Worm (Caenorhabditis elegans) whole organism, midembryonic: Measurements from ENCODE around the gene scl-6.

Experiments
- T22C8.4 ChIP-seq: fragments of 200-800 bp; sonication (Bioruptor generic); IDR thresholded peaks from 2 replicates; pipeline ENCODE4 v1.3.6; 2022; ENCODE audit warnings: missing genetic modification characterization, missing compliant biosample characterization
- cog-1 ChIP-seq: sonication (generic microtip); optimal IDR thresholded peaks from 2 replicates; lab custom pipeline; 2016; ENCODE audit warnings: missing genetic modification characterization, missing compliant biosample characterization
- flt-1 ChIP-seq: fragments of 200-800 bp; sonication (Bioruptor generic); IDR thresholded peaks from 2 replicates; pipeline ENCODE4 v1.3.6; 2022; ENCODE audit warnings: missing genetic modification characterization, missing compliant biosample characterization
- klf-2 ChIP-seq: fragments of 200-800 bp; sonication (Bioruptor generic); conservative IDR thresholded peaks from 2 replicates; pipeline ENCODE4 v1.3.6; 2022; ENCODE audit warnings: missing genetic modification reagents, missing genetic modification characterization, missing compliant biosample characterization
- med-1 ChIP-seq: sonication (generic microtip); optimal IDR thresholded peaks from 2 replicates; lab custom pipeline; 2017; ENCODE audit warnings: missing genetic modification characterization, mild to moderate bottlenecking, missing compliant biosample characterization, antibody characterized with exemption, missing genetic modification reagents; ENCODE audit not compliant: insufficient read depth
- ref-1 ChIP-seq: fragments of 200-800 bp; sonication (Bioruptor generic); conservative IDR thresholded peaks from 2 replicates; pipeline ENCODE4 v1.3.6; 2022; ENCODE audit warnings: missing genetic modification reagents, missing genetic modification characterization, missing compliant biosample characterization
- tab-1 ChIP-seq: fragments of 200-800 bp; sonication (Bioruptor generic); IDR thresholded peaks from 2 replicates; pipeline ENCODE4 v1.3.6; 2022; ENCODE audit warnings: missing genetic modification characterization, missing compliant biosample characterization
- ztf-23 ChIP-seq: fragments of 200-800 bp; sonication (Bioruptor generic); IDR thresholded peaks from 2 replicates; pipeline ENCODE4 v1.3.6; 2022; ENCODE audit warnings: missing genetic modification reagents, missing genetic modification characterization, missing compliant biosample characterization
- ztf-29 ChIP-seq: fragments of 200-800 bp; sonication (Bioruptor generic); IDR thresholded peaks from 2 replicates; pipeline ENCODE4 v1.3.6; 2022; ENCODE audit warnings: missing genetic modification reagents, missing genetic modification characterization, missing compliant biosample characterization

Gene scl-6

DNA sequence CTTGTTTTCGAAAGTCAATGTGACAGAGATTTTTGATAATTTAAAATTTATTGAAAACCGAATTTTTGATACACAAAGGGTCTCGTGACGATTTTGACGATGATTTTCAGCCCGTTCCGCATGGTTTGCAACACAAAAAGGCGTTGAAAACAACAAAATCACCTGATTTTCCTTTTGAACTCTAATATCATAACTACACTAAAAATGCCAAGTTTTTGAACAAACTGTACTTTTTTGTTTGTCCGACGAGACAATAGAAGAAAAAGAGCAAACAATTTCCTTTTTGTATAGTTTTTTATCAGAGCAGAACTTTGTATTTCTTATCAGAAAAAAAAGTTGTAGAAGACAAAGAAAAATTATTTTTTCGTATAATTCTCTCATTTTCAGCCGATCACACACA lies 36.4 kb upstream of the scl-6 start:
- TF ChIP-seq med-1 (GFP tag; lab: Kevin White, UChicago) (no peak), ztf-23 (GFP tag; lab: Robert Waterston, UW) (no peak), tab-1 (no peak), flt-1 (GFP tag; lab: Robert Waterston, UW) (no peak), ztf-29 (GFP tag; lab: Robert Waterston, UW) (no peak), ref-1 (no peak), klf-2 (GFP tag; lab: Robert Waterston, UW) (no peak)

DNA sequence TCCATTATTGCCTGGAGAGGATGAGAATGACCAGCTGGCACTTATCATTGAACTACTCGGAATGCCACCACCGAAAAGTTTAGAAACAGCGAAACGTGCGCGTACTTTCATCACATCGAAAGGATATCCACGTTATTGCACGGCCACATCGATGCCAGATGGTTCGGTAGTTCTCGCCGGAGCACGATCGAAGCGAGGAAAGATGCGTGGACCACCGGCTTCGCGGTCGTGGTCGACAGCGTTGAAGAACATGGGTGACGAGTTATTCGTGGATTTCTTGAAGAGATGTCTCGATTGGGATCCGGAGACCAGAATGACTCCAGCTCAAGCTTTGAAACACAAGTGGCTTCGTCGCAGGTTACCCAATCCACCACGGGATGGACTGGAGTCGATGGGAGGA lies 35.0 kb upstream of the scl-6 start:
- TF ChIP-seq ref-1 (no peak), T22C8.4 (GFP tag; lab: Robert Waterston, UW) (no peak), med-1 (GFP tag; lab: Kevin White, UChicago) (no peak), ztf-23 (GFP tag; lab: Robert Waterston, UW) (no peak), tab-1 (no peak), cog-1 (no peak), ztf-29 (GFP tag; lab: Robert Waterston, UW) (no peak), flt-1 (GFP tag; lab: Robert Waterston, UW) (no peak), klf-2 (GFP tag; lab: Robert Waterston, UW) (no peak)

DNA sequence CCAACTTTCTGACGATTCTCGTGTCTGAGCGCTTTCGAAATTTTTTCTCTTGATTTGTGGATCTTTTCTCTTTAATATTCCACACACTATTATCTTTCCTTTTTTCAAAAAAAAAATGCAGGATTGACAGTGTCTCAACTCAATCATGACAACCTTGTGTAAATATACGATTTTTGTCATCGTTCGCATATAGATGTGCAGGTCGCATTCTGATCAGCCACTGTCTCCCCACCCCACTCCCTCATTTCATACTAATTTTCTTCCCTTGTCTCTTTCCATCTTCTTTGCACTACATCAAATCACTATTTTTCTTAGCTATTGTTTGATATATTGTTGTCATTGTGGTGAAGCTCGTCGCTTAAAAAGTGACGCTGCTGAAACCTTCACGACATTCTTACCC lies 33.2 kb upstream of the scl-6 start:
- TF ChIP-seq ztf-23 (GFP tag; lab: Robert Waterston, UW) (no peak), tab-1 (no peak), ref-1 (no peak), T22C8.4 (GFP tag; lab: Robert Waterston, UW) (no peak), med-1 (GFP tag; lab: Kevin White, UChicago) (no peak)

DNA sequence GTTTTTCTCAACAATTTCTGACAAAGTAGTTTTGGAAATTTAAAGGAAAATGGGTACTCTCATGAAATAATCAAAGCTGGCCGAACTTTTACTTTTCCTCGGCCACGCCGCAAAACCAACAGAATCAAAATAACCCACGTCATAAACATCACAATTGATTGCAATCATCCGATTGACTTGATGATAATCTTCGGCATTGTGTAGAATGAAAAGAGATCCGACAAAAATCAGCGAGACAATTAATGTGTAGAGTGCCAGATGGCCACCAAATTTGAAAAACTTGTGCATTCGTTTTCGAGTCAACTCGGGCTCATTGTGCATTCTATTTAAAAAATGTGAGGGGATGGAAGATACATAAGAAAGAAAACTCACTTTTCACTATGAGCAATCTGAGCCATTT lies 31.7 kb upstream of the scl-6 start:
- TF ChIP-seq flt-1 (GFP tag; lab: Robert Waterston, UW) = peak; percentile 32; the same call in 1 of the 2 replicates
- TF ChIP-seq T22C8.4 (GFP tag; lab: Robert Waterston, UW) = no peak

DNA sequence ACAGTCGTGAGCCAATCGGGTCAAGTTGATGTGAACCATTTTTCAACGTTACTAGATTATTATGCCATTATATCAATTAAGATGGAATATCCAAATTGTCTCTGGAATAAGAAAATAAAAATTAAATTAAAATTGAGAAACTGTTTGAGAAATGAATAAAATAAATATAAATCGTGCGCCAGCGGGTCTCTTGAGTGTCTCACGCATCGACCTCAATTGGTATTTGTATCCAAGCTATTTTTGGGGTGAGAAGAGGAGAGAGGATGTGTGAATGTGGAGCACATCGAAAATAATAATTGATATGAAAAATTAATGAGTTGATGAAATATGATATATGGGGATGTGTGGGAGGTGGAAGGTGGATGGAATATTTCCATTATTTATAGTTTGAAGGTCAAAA lies 29.7 kb upstream of the scl-6 start, which contains the start of gene F49E11.2:
TSS of gene F49E11.2 (minus strand) at position 101 of the 400 bp plus-strand sequence.
- no peak for TF ChIP-seq T22C8.4 (GFP tag; lab: Robert Waterston, UW)
- TF ChIP-seq cog-1 = no peak
- no peak for TF ChIP-seq ref-1
- no peak for TF ChIP-seq ztf-29 (GFP tag; lab: Robert Waterston, UW)
- TF ChIP-seq tab-1 = no peak
- TF ChIP-seq klf-2 (GFP tag; lab: Robert Waterston, UW) = no peak
- no peak for TF ChIP-seq flt-1 (GFP tag; lab: Robert Waterston, UW)
- no peak for TF ChIP-seq med-1 (GFP tag; lab: Kevin White, UChicago)
- no peak for TF ChIP-seq ztf-23 (GFP tag; lab: Robert Waterston, UW)

DNA sequence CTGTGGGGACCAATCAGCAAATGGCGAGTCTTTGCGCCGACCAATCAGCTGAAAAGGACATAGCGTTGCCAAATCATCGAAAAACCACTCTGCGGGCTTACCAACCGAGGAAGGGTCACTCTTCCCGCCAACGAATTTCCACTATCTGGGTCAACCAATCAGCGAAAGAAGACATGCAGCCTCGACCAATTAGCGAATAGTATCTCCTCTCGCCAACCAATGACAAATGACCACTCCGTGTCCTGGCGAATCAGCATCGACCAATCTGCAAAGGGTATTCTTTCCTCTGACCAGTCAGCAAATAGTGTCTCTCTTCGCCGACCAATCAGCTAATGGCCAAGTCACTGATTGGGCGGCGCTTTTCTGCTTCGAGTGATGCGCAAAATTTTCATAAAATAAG lies 27.1 kb upstream of the scl-6 start:
- no peak for TF ChIP-seq ztf-23 (GFP tag; lab: Robert Waterston, UW)
- TF ChIP-seq T22C8.4 (GFP tag; lab: Robert Waterston, UW) = no peak

DNA sequence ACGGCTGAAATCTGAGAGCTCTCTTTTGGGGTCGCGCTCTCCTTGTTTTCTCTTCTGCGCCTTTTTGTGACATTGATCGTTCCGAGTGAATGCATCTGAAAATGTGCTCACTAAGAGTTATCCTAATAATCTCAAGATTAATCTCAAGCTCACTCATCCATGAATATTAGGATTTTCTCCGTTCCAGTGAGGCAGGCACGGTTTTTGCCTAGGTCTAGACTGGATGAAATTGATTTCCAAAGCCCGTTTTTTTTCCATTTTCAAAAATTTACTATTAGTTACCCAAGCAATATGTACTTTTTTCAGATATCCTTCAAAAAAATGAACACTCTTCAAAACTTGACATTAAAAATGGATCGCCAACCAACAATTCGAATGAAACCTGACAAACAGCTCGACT lies 26.5 kb upstream of the scl-6 start, which contains the start of gene amt-2:
TSS of gene amt-2 (plus strand) at position 301 of the 400 bp plus-strand sequence.
- TF ChIP-seq ref-1 (no peak), klf-2 (GFP tag; lab: Robert Waterston, UW) (no peak), med-1 (GFP tag; lab: Kevin White, UChicago) (no peak), ztf-23 (GFP tag; lab: Robert Waterston, UW) (no peak), cog-1 (no peak), T22C8.4 (GFP tag; lab: Robert Waterston, UW) (no peak), flt-1 (GFP tag; lab: Robert Waterston, UW) (no peak), ztf-29 (GFP tag; lab: Robert Waterston, UW) (no peak), tab-1 (no peak)

DNA sequence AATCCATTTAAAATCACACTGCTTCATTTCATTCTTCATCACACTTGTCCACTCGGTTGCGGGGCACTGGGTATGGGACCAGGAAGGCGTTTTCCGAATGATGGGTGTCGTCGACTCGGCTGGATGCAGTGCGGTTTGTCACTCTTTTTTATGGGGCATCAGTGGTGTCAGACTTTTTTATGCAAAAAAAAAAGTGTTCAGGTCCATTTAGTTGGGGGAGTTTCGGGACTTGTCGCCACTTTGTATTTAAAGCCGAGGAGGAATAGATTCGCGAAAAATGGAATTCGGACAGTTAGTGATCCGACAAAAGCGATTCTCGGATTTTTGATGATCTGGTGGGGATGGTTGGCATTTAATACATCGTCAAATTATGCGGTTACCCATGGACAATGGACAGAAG lies 23.6 kb upstream of the scl-6 start:
- no peak for TF ChIP-seq flt-1 (GFP tag; lab: Robert Waterston, UW)
- TF ChIP-seq ztf-23 (GFP tag; lab: Robert Waterston, UW) = no peak
- no peak for TF ChIP-seq ref-1
- TF ChIP-seq T22C8.4 (GFP tag; lab: Robert Waterston, UW) = no peak
- TF ChIP-seq ztf-29 (GFP tag; lab: Robert Waterston, UW) = no peak
- no peak for TF ChIP-seq klf-2 (GFP tag; lab: Robert Waterston, UW)
- no peak for TF ChIP-seq med-1 (GFP tag; lab: Kevin White, UChicago)
- no peak for TF ChIP-seq cog-1
- TF ChIP-seq tab-1 = no peak

DNA sequence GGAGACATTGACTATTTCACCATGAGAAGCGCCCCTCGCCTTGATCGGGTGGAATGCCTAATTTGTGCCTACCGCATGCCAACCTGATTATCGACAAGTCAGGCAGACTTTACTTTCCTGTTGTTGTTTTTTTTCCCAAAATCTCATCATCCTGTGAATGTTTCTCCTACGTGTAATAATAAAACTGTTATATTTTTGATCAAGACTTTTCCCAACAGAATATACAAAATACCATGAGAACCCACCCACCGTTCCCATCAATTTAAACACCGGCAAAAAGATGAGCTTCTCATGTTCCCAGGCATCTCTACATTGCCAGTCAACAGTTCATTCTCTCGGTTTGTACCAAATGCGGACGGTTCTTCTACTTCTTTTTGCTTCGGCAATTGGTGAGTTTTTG lies 21.7 kb upstream of the scl-6 start, which contains the start of gene scl-9:
TSS of gene scl-9 (plus strand) at position 301 of the 400 bp plus-strand sequence.
- TF ChIP-seq flt-1 (GFP tag; lab: Robert Waterston, UW) (no peak), ref-1 (no peak), T22C8.4 (GFP tag; lab: Robert Waterston, UW) (no peak), cog-1 (no peak), tab-1 (no peak), ztf-23 (GFP tag; lab: Robert Waterston, UW) (no peak), ztf-29 (GFP tag; lab: Robert Waterston, UW) (no peak), klf-2 (GFP tag; lab: Robert Waterston, UW) (no peak), med-1 (GFP tag; lab: Kevin White, UChicago) (no peak)

DNA sequence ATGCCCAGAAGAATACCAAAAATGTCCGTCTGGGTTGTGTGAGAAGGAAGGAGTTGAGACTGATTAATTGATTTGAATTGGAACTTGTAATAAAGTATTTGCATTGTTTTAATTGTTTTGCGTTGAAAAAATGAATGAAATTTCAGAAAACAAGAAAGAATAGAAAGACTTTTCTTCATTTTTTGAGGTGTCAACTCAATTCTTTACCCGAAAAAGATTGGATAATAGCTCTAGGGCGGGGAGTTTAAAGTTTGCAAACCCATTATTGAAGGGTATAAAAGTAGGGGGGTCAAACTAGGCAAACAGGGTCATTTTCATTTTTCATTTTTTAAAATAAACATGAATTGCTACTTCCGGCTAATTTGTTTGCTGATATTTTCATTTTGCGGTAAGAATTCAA lies 20.4 kb upstream of the scl-6 start, which contains the start of gene scl-10:
TSS of gene scl-10 (plus strand) at position 301 of the 400 bp plus-strand sequence.
- TF ChIP-seq klf-2 (GFP tag; lab: Robert Waterston, UW) (no peak), flt-1 (GFP tag; lab: Robert Waterston, UW) (no peak), T22C8.4 (GFP tag; lab: Robert Waterston, UW) (no peak), ztf-23 (GFP tag; lab: Robert Waterston, UW) (no peak), med-1 (GFP tag; lab: Kevin White, UChicago) (no peak), cog-1 (no peak), ref-1 (no peak), ztf-29 (GFP tag; lab: Robert Waterston, UW) (no peak), tab-1 (no peak)
